Fruit fly (Drosophila melanogaster): ENCODE measurements around the gene sv.

The sv gene

DNA sequence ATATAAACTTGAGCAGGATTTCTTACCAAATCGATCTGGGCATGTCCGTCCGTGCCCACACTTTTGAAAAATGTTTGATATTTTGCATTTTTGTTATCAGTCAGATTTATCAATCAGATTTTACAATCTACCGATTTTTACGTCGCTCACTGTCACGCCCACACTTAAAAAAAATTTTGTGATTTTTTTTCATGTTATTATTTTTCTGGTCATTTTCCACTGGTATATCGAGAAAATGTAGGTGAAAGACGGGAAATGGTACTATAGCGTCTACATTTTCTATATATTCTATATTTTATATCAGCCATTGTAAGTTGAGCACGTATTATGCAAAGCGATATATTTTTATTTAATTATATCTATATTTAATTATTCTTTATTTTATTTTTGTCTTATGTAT, 24.4 kb upstream of the sv start:
- TF ChIP-seq CG9948 (tag; optimal IDR thresholded peaks at IDR 0.05) (no peak), CG17806 (tag; optimal IDR thresholded peaks at IDR 0.05) (no peak), fd96Ca (GFP tag; IDR thresholded peaks at IDR 0.05) (no peak), CG14655 (GFP tag; optimal IDR thresholded peaks at IDR 0.05) (no peak), CG8159 (tag; optimal IDR thresholded peaks at IDR 0.05) (no peak), CG15710 (tag; optimal IDR thresholded peaks at IDR 0.05) (no peak), CG32121 (GFP tag; IDR thresholded peaks at IDR 0.05) (no peak), rn (GFP tag; IDR thresholded peaks at IDR 0.05) (no peak), EcR (GFP tag; optimal IDR thresholded peaks at IDR 0.05) (no peak), CG8301 (tag; optimal IDR thresholded peaks at IDR 0.05) (no peak)

DNA sequence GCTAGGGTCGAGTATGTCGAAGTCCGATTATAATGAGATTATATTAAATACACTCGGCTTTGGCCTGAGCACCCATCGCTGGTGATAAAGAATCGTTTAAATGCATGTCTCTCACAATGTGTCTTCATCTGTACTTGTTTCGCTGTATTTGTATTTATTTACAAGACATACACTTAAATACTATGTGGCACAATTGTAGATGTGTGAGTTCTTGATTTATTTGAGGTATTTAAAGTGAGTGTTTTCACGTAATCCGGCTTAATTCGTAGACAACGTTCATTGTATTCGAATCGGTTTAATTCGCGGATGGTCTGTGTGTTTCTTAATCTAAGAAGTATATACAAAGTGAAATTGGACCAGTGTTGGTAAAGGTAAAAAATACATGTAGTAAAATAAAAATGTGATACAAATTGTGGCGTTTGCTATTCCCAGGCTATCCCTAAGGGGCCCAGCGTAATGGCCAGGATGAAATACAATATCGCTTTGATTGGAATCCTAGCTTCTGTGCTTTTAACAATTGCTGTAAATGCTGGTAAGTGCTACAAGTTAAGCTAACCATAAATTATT, 23.9 kb upstream of the sv start, which contains the start of gene Zyx:
Gene Zyx (minus strand): TSS at position 350 of the 567 bp plus-strand sequence.
- no peak for TF ChIP-seq CG8301 (tag; optimal IDR thresholded peaks at IDR 0.05)
- TF ChIP-seq Pif1B (GFP tag; optimal IDR thresholded peaks at IDR 0.05): no peak
- no peak for TF ChIP-seq EcR (GFP tag; optimal IDR thresholded peaks at IDR 0.05)
- no peak for TF ChIP-seq D1 (tag; optimal IDR thresholded peaks at IDR 0.05)
- TF ChIP-seq CG15710 (tag; optimal IDR thresholded peaks at IDR 0.05): no peak
- TF ChIP-seq CG4496 (GFP tag; IDR thresholded peaks at IDR 0.05): no peak
- no peak for TF ChIP-seq CG9948 (tag; optimal IDR thresholded peaks at IDR 0.05)
- no peak for TF ChIP-seq Snoo (tag; optimal IDR thresholded peaks at IDR 0.05)
- TF ChIP-seq gl (tag; optimal IDR thresholded peaks at IDR 0.05): no peak
- no peak for TF ChIP-seq CG8159 (tag; optimal IDR thresholded peaks at IDR 0.05)
- TF ChIP-seq CG32121 (GFP tag; IDR thresholded peaks at IDR 0.05): no peak
- no peak for TF ChIP-seq CG10348 (GFP tag; IDR thresholded peaks at IDR 0.05)
- TF ChIP-seq CG14655 (GFP tag; optimal IDR thresholded peaks at IDR 0.05): no peak
- no peak for TF ChIP-seq fd96Ca (GFP tag; IDR thresholded peaks at IDR 0.05)
- TF ChIP-seq Pif1A (GFP tag; optimal IDR thresholded peaks at IDR 0.05): no peak
- TF ChIP-seq Ets98B (GFP tag; IDR thresholded peaks at IDR 0.05): no peak
- TF ChIP-seq CG12605 (GFP tag; IDR thresholded peaks at IDR 0.05): no peak
- TF ChIP-seq rn (GFP tag; IDR thresholded peaks at IDR 0.05): no peak

DNA sequence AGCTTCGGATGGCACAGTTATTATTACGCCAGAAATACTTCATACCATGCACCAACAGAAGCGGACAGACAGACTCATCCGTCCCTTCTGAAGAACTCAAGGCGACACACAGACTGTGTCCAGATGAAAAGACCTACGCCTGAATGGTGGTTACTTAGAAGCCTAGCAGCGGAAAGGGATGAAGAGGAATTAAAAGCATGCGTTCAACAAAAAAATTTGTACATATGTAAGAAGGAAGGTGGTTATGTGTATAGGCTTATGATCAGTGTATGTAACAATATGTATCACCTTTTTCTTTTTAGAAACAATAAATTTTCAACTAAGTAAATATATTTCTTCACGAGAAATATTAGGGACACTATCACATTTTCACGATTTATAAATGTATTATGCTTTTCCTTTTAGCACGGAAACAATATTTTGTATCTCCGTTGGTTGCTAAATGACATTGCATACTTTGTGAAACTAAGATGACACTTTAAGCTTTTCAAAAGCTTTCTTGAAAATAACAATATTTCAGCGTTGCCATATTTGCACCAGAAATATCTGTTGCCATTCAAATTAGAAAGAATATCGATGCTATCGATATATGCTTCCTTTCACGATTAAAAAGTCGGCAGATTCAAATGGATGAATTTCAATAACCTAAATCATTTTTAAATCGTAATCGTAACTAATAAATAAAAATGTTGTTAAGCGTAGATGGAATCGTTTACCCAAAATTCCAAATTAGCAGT, 4.1 kb upstream of the sv start, which contains the start of gene Actbeta:
Gene Actbeta (minus strand): TSS at position 471 of the 737 bp plus-strand sequence.
- TF ChIP-seq EcR (GFP tag; optimal IDR thresholded peaks at IDR 0.05): no peak
- peak; percentile 61 for TF ChIP-seq D1 (tag; optimal IDR thresholded peaks at IDR 0.05)

DNA sequence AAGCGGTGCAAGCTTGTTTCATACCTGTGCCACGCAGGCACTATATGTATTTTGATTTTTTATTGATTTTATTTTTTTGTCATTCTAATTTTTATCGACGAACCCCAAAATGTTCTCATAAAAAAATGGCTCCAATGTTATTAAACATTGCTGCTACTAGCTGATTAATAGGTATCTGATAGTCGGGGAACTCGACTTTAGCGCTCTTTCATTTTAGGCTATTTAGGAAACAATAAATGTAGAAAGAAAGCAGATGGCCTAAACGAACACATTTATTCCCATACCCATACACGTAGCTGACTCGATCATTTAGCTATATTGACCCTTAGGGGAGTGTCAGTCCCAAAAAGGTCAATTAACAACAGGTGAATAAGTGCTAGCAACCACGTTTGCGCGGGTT, 1.7 kb downstream of the sv start:
- TF ChIP-seq Pif1A (GFP tag; optimal IDR thresholded peaks at IDR 0.05) (no peak), CG8301 (tag; optimal IDR thresholded peaks at IDR 0.05) (no peak), fd96Ca (GFP tag; IDR thresholded peaks at IDR 0.05) (no peak), EcR (GFP tag; optimal IDR thresholded peaks at IDR 0.05) (no peak), D1 (tag; optimal IDR thresholded peaks at IDR 0.05) (no peak), CG13204 (GFP tag; optimal IDR thresholded peaks at IDR 0.05) (no peak), CG9948 (tag; optimal IDR thresholded peaks at IDR 0.05) (no peak), Snoo (tag; optimal IDR thresholded peaks at IDR 0.05) (no peak), CG14655 (GFP tag; optimal IDR thresholded peaks at IDR 0.05) (no peak), CG32121 (GFP tag; IDR thresholded peaks at IDR 0.05) (no peak), gl (tag; optimal IDR thresholded peaks at IDR 0.05) (no peak), CG8159 (tag; optimal IDR thresholded peaks at IDR 0.05) (no peak), rn (GFP tag; IDR thresholded peaks at IDR 0.05) (no peak), CG10348 (GFP tag; IDR thresholded peaks at IDR 0.05) (no peak), CG34367 (tag; optimal IDR thresholded peaks at IDR 0.05) (no peak), CG4496 (GFP tag; IDR thresholded peaks at IDR 0.05) (no peak)

DNA sequence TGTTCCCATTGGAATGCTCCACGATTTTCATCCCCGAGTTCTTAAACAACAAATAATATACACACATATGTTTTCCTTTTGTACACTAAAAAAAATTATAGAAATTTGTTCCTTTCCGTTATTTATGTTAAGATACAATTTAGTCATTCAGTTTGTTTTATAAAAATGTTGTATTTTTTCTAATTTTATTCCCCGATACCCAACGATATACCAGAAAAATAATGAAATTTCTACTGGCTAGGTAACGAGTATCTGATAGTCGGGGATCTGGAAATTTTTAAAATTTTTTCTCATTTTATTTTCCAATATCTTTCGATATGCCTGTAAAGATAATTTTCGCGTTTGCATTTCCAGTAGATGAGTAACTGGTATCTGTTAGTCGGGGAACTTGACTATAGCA, 4.8 kb downstream of the sv start:
- no peak for TF ChIP-seq gl (tag; optimal IDR thresholded peaks at IDR 0.05)
- no peak for TF ChIP-seq CG32121 (GFP tag; IDR thresholded peaks at IDR 0.05)
- no peak for TF ChIP-seq CG17806 (tag; optimal IDR thresholded peaks at IDR 0.05)
- no peak for TF ChIP-seq D1 (tag; optimal IDR thresholded peaks at IDR 0.05)
- TF ChIP-seq CG9948 (tag; optimal IDR thresholded peaks at IDR 0.05): no peak
- TF ChIP-seq Ets98B (GFP tag; IDR thresholded peaks at IDR 0.05): no peak
- TF ChIP-seq CG34367 (tag; optimal IDR thresholded peaks at IDR 0.05): no peak
- TF ChIP-seq CG10348 (GFP tag; IDR thresholded peaks at IDR 0.05): no peak
- TF ChIP-seq CG14655 (GFP tag; optimal IDR thresholded peaks at IDR 0.05): no peak
- no peak for TF ChIP-seq CG12605 (GFP tag; IDR thresholded peaks at IDR 0.05)
- TF ChIP-seq fd96Ca (GFP tag; IDR thresholded peaks at IDR 0.05): no peak
- TF ChIP-seq rn (GFP tag; IDR thresholded peaks at IDR 0.05): no peak
- no peak for TF ChIP-seq CG8159 (tag; optimal IDR thresholded peaks at IDR 0.05)

DNA sequence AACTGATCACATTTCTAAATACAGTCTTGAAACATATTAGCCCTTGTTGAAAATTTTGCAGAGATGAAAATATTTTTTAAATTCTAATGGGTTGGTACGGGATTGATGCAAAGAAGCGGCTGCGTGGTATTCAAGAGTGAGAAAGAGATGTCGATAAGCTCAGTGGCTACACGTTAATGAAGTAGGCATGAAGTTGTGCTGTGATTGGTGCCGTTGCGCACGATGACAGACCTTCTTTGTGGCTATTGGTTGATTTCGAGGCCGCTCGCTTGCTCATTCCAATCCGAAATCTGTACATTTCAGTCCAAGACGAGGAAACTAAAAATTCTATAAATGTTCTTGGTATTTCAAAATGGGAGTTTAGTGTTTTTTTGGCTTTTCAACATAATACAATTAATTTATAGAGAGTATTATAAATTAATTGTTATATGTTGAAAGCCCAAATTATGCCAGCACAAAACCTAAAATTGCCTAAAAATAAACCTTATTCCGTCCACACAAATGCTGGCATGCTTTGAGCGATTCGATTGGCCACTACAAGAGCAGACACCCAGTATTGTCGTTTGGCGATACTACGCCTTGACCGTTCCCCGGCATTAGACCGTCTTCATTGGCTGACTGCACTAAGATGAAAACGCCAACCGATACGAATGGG, 9.1 kb downstream of the sv start:
- TF ChIP-seq rn (GFP tag; IDR thresholded peaks at IDR 0.05) (no peak), CG17806 (tag; optimal IDR thresholded peaks at IDR 0.05) (no peak), CG34367 (tag; optimal IDR thresholded peaks at IDR 0.05) (no peak), CG15710 (tag; optimal IDR thresholded peaks at IDR 0.05) (no peak), Snoo (tag; optimal IDR thresholded peaks at IDR 0.05) (no peak), Pif1A (GFP tag; optimal IDR thresholded peaks at IDR 0.05) (no peak), fd96Ca (GFP tag; IDR thresholded peaks at IDR 0.05) (no peak), CG14655 (GFP tag; optimal IDR thresholded peaks at IDR 0.05) (no peak), EcR (GFP tag; optimal IDR thresholded peaks at IDR 0.05) (no peak), CG13204 (GFP tag; optimal IDR thresholded peaks at IDR 0.05) (no peak), CG8159 (tag; optimal IDR thresholded peaks at IDR 0.05) (no peak), CG12605 (GFP tag; IDR thresholded peaks at IDR 0.05) (no peak), CG10348 (GFP tag; IDR thresholded peaks at IDR 0.05) (no peak), CG8301 (tag; optimal IDR thresholded peaks at IDR 0.05) (no peak), D1 (tag; optimal IDR thresholded peaks at IDR 0.05) (no peak), Ets98B (GFP tag; IDR thresholded peaks at IDR 0.05) (no peak), gl (tag; optimal IDR thresholded peaks at IDR 0.05) (no peak)
